Fruit fly (Drosophila melanogaster) S2 (cell line): Measurements from ENCODE around the gene CG1582.

Experiments
- CG8478 ChIP-seq: fragments of >200 bp; optimal IDR thresholded peaks from 2 replicates; lab custom pipeline; 2018
- CTCF ChIP-seq, 2 experiments: fragments of >200 bp; optimal IDR thresholded peaks; 2 replicates each; lab custom pipeline; 2018

DNA sequence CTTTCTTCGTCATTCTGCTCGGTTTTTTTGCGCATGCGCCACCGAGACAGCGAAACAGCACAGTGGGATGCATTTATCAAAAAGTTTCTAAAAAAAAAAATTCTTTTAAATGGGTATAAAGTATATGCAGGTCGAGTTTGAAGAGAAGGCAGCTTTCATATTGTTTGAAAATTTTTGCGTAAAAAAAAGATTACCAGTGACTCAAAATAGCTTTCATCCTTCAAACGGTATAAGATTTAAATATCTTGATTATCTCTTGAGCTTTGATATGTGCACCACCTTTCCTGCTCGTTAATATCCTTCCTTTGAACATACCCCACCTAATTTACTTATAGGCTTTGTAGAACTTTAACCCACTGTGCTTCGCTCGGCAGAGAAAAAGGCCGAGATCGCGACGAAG is 5.9 kb upstream of the CG1582 start:
- TF ChIP-seq CG8478 (lab: Kevin White, UChicago): no peak
- no peak for TF ChIP-seq CTCF (optimal IDR thresholded peaks at IDR 0.05; lab: Kevin White, UChicago)
